Worm (Caenorhabditis elegans) whole organism, L1 larva: ENCODE results near the gene C24H11.2.

Experiments used
- ama-1 ChIP-seq: fragments of 150-350 bp; optimal IDR thresholded peaks from 2 replicates; lab custom pipeline; 2014
- fos-1 ChIP-seq: fragments of 150-350 bp; optimal IDR thresholded peaks from 2 replicates; lab custom pipeline; 2014; ENCODE audit warnings: missing biosample characterization, missing genetic modification characterization
- grh-1 ChIP-seq: fragments of 200-800 bp; sonication (Bioruptor generic); IDR thresholded peaks from 2 replicates; pipeline ENCODE4 v1.3.6; 2022; ENCODE audit warnings: missing genetic modification reagents, missing genetic modification characterization, missing compliant biosample characterization
- lsy-2 ChIP-seq, 2 experiments: fragments of 150-350 bp; optimal IDR thresholded peaks; 2 replicates each; lab custom pipeline; 2014; ENCODE audit warnings: missing biosample characterization in 2 of 2, missing genetic modification characterization in 2 of 2
- nhr-237 ChIP-seq: fragments of 150-350 bp; optimal IDR thresholded peaks from 2 replicates; lab custom pipeline; 2014; ENCODE audit warnings: missing biosample characterization, missing genetic modification characterization

DNA sequence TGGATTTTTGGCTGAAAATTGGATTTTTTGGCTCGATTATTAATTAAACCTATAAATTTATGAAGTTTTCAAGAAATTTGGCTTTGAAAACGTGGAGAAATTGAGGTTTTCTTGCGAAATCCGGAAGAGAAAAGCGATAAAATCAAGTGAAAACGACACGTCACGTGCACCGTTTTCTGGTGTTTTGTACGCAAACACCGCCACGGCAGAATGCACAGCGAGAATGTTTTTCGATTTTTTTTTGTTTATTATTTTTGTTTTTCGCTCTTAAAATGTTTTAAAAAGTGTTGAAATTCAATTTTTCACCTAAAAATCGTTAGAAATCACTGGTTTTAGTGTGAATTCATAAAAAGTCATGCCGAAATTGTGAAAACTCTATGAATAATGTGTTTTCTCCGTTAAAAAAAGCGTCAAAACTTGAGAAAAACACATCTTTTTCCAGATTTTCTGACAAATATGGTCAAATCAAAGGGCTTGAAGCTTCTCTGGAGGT, 17.6 kb downstream of the C24H11.2 start, which contains the start of gene immp-1:
- no peak for TF ChIP-seq grh-1
- TF ChIP-seq lsy-2 (tag; optimal IDR thresholded peaks at IDR 0.05; lab: Kevin White, UChicago), result peak; percentile 63 to 67
- TF ChIP-seq nhr-237, result no peak
- TF ChIP-seq fos-1 (tag; lab: Kevin White, UChicago), result no peak
- no peak for TF ChIP-seq ama-1 (lab: Kevin White, UChicago)
